Worm (Caenorhabditis elegans): Measurements from ENCODE around the gene orc-4.

The orc-4 gene

DNA sequence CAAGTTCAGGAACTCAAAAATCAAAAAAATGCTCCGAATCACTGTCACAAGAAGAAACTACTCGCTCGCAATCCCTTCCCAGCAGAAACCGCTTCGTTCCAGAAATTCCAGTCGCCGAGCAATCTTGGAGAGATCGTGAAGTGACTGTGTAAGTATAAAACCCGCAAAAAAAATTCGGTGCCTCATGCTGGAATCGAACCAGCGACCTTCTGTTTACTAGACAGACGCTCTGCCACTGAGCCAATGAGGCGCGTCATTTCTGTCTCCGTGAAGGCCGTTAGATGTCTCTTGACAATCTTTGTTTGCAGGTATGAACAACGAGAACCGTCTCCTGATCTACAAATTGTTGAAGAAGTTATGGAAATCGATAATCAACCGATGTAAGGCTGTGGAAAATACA, 21.4 kb upstream of the orc-4 start (continued):
- TF ChIP-seq syd-9 (tag; optimal IDR thresholded peaks at IDR 0.05): peak; percentile 48
- no peak for TF ChIP-seq ceh-24 (tag; optimal IDR thresholded peaks at IDR 0.05)
- peak; percentile 65 for TF ChIP-seq fkh-6 (tag; optimal IDR thresholded peaks at IDR 0.05)
- TF ChIP-seq nfya-1 (tag; optimal IDR thresholded peaks at IDR 0.05): peak; percentile 26
- peak; percentile 55 for TF ChIP-seq hlh-13 (GFP tag; optimal IDR thresholded peaks at IDR 0.05)
- TF ChIP-seq tbx-7 (tag; optimal IDR thresholded peaks at IDR 0.05): no peak
- peak; percentile 65 for TF ChIP-seq sox-4 (tag; optimal IDR thresholded peaks at IDR 0.05)
- TF ChIP-seq ceh-18 (tag; optimal IDR thresholded peaks at IDR 0.05): peak; percentile 63
- TF ChIP-seq pha-2 (tag; optimal IDR thresholded peaks at IDR 0.05): peak; percentile 67
- TF ChIP-seq hlh-15 (tag; optimal IDR thresholded peaks at IDR 0.05): no peak
- TF ChIP-seq lin-11 (tag; optimal IDR thresholded peaks at IDR 0.05): peak; percentile 70
- TF ChIP-seq C08G9.2 (tag; optimal IDR thresholded peaks at IDR 0.05): peak; percentile 66
- no peak for TF ChIP-seq elt-4 (tag; optimal IDR thresholded peaks at IDR 0.05)
- peak; percentile 40 for TF ChIP-seq hlh-30 (tag; optimal IDR thresholded peaks at IDR 0.05; ENCODE audit: insufficient read depth)
- peak; percentile 56 for TF ChIP-seq ztf-16 (tag; optimal IDR thresholded peaks at IDR 0.05)
- TF ChIP-seq nhr-11 (tag; optimal IDR thresholded peaks at IDR 0.05): no peak
- TF ChIP-seq sox-2 (GFP tag; IDR thresholded peaks at IDR 0.05): peak; percentile 77
- peak; percentile 58 for TF ChIP-seq fax-1 (tag; optimal IDR thresholded peaks at IDR 0.05)
- no peak for TF ChIP-seq ama-1 (optimal IDR thresholded peaks at IDR 0.05)
- TF ChIP-seq unc-86 (tag; optimal IDR thresholded peaks at IDR 0.05): peak; percentile 70
- TF ChIP-seq ceh-34 (tag; optimal IDR thresholded peaks at IDR 0.05): peak; percentile 41
- no peak for TF ChIP-seq fkh-10 (GFP tag; optimal IDR thresholded peaks at IDR 0.05)
- TF ChIP-seq ahr-1 (tag; optimal IDR thresholded peaks at IDR 0.05): no peak
- TF ChIP-seq dve-1 (tag; optimal IDR thresholded peaks at IDR 0.05): peak; percentile 53
- no peak for TF ChIP-seq unc-55 (GFP tag; optimal IDR thresholded peaks at IDR 0.05)
- TF ChIP-seq eyg-1 (tag; optimal IDR thresholded peaks at IDR 0.05): peak; percentile 31
- TF ChIP-seq nhr-232 (tag; optimal IDR thresholded peaks at IDR 0.05): peak; percentile 80
- TF ChIP-seq unc-42 (tag; optimal IDR thresholded peaks at IDR 0.05): no peak
- TF ChIP-seq dmd-4 (tag; optimal IDR thresholded peaks at IDR 0.05; ENCODE audit: borderline replicate concordance): no peak

DNA sequence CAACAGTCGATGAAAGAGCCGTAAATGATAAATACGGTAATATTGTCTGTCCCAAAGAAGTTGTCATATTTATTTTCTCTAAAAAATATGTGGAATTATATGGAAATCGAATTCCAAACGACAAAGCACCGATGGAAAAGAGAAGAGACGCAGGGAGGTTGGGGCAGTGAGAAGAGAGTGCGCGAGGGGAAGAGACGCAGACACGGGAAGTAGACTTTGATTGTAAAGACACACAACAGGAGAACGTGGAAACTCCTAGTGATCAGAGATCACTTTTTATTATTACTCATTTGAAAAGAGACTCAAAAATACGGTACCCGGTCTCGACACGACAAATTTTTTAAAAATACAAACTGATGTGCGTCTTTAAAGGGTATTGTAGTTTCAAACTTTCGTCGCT, 17.6 kb upstream of the orc-4 start:
- TF ChIP-seq ahr-1 (tag; optimal IDR thresholded peaks at IDR 0.05) (no peak), nfya-1 (tag; optimal IDR thresholded peaks at IDR 0.05) (peak; percentile 32), syd-9 (tag; optimal IDR thresholded peaks at IDR 0.05) (no peak), ceh-48 (tag; optimal IDR thresholded peaks at IDR 0.05) (no peak), tbx-2 (tag; optimal IDR thresholded peaks at IDR 0.05) (no peak), K02D7.2 (tag; optimal IDR thresholded peaks at IDR 0.05) (no peak)

ce11 chrIII:10629043-10629442, 16.9 kb upstream of the orc-4 start, which contains the start of gene swt-4:
TSS of gene swt-4 (minus strand) at chrIII:10629143.
- no peak for TF ChIP-seq madf-2 (tag; optimal IDR thresholded peaks at IDR 0.05)
- no peak for TF ChIP-seq nhr-232 (tag; optimal IDR thresholded peaks at IDR 0.05)
- TF ChIP-seq unc-3 (GFP tag; conservative IDR thresholded peaks at IDR 0.05): no peak
- TF ChIP-seq unc-3 (tag; optimal IDR thresholded peaks at IDR 0.05): no peak

DNA sequence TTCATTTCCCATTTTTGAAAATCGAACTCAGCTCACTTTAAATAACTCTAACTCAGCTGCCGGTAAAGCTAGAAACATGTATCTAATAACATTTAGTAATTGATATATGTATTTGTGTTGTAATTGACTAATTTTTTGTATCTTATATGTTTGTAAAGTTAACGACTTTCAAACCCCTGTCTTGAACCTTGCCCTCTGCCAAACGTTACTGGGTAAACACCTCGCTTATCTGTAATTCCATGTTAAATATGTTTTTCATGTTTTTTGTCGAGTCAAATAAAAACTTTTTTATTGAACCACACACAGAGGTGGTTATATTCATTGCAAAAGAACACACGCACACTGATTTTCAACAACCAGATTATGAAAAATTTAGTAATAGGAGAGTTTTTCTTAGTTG, 16.2 kb upstream of the orc-4 start:
- TF ChIP-seq zip-5 (tag; optimal IDR thresholded peaks at IDR 0.05) (no peak), syd-9 (tag; optimal IDR thresholded peaks at IDR 0.05) (no peak), ceh-24 (tag; optimal IDR thresholded peaks at IDR 0.05) (no peak), gmeb-2 (tag; optimal IDR thresholded peaks at IDR 0.05) (no peak), hlh-8 (tag; optimal IDR thresholded peaks at IDR 0.05) (no peak), fax-1 (tag; optimal IDR thresholded peaks at IDR 0.05) (no peak), ceh-14 (tag; optimal IDR thresholded peaks at IDR 0.05) (no peak)

Measured in whole organism, late embryonic.